Worm (Caenorhabditis elegans) whole organism, late embryonic: ENCODE data around the gene C08E8.5.

Experiments used
- ceh-22 ChIP-seq: sonication (generic microtip); optimal IDR thresholded peaks from 2 replicates; lab custom pipeline; 2017; ENCODE audit warnings: missing biosample characterization, missing genetic modification characterization
- dmd-4 ChIP-seq: sonication (generic microtip); optimal IDR thresholded peaks from 2 replicates; lab custom pipeline; 2016; ENCODE audit warnings: borderline replicate concordance, missing genetic modification characterization, missing compliant biosample characterization
- hlh-30 ChIP-seq: sonication (generic microtip); optimal IDR thresholded peaks from 2 replicates; lab custom pipeline; 2017; ENCODE audit warnings: antibody characterized with exemption, missing genetic modification characterization, missing compliant biosample characterization; ENCODE audit not compliant: insufficient read depth

DNA sequence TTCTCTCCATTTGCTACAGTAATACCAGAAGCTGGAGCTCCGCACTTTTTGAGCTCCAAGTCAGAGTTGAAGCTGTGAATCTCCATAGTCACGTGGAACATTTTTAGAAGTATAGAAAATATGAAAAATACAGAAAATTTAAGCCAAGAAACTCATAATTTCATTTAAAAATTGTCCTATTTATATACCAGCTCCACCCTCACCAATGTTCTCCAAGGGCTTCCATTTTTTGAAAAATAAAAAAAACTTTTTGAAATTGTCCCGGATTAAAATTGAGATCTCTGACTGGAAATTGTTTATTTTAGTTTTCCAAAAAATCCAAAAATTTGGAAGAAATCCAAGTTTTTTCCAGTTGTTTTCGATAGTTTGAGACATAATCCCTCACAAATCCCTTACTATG is at the start of gene C08E8.5:
- TF ChIP-seq hlh-30 (tag; lab: Kevin White, UChicago) (no peak), ceh-22 (tag; lab: Kevin White, UChicago) (no peak), dmd-4 (tag; lab: Kevin White, UChicago) (no peak)
